Fruit fly (Drosophila melanogaster): ENCODE data around the gene pip.
A peak's percentile ranks its signal among the peaks of the same experiment; 100 is the strongest.

The pip gene

dm6 chr3L:19263480-19264140 lies 73.8 kb downstream of the pip start, which contains the start of the genes CG42374 and Mettl5 (continued):
- TF ChIP-seq CG15514 (GFP tag; optimal IDR thresholded peaks at IDR 0.05) (peak; percentile 30), pb (GFP tag; optimal IDR thresholded peaks at IDR 0.05) (no peak), grn (GFP tag; optimal IDR thresholded peaks at IDR 0.05) (peak; percentile 59), bsh (GFP tag; optimal IDR thresholded peaks at IDR 0.05) (peak in 1 of 2 experiments; percentile 62), CG16813 (GFP tag; IDR thresholded peaks at IDR 0.05; ENCODE audit: partially characterized antibody) (no peak), az2 (GFP tag; optimal IDR thresholded peaks at IDR 0.05) (peak; percentile 44), MESR4 (GFP tag; optimal IDR thresholded peaks at IDR 0.05) (peak; percentile 25), CG5245 (GFP tag; optimal IDR thresholded peaks at IDR 0.05) (no peak), NFAT (GFP tag; IDR thresholded peaks at IDR 0.05) (no peak), CG11696 (GFP tag; IDR thresholded peaks at IDR 0.05) (peak; percentile 98), Hr78 (GFP tag; optimal IDR thresholded peaks at IDR 0.05) (no peak), CG14014 (GFP tag; IDR thresholded peaks at IDR 0.05) (0 out of 2 replicates have a peak, but pooled peaks have one; percentile 32), CG6254 (GFP tag; optimal IDR thresholded peaks at IDR 0.05) (peak; percentile 31), fd3F (GFP tag; optimal IDR thresholded peaks at IDR 0.05) (no peak), D19A (tag; optimal IDR thresholded peaks at IDR 0.05) (peak; percentile 32), sima (GFP tag; optimal IDR thresholded peaks at IDR 0.05) (no peak), ranshi (GFP tag; IDR thresholded peaks at IDR 0.05) (peak; percentile 34; the same call in 1 of the 2 replicates), CG4730 (GFP tag; IDR thresholded peaks at IDR 0.05) (no peak), trh (GFP tag; optimal IDR thresholded peaks at IDR 0.05) (no peak), Pdp1 (GFP tag; optimal IDR thresholded peaks at IDR 0.05) (peak in 1 of 2 experiments; percentile 82), CG9932 (GFP tag; IDR thresholded peaks at IDR 0.05) (0 out of 2 replicates have a peak, but pooled peaks have one; percentile 18), crc (GFP tag; optimal IDR thresholded peaks at IDR 0.05) (no peak), fd96Cb (tag; optimal IDR thresholded peaks at IDR 0.05) (peak; percentile 44), hb (GFP tag; IDR thresholded peaks at IDR 0.05; ENCODE audit: partially characterized antibody) (no peak), org-1 (GFP tag; optimal IDR thresholded peaks at IDR 0.05) (no peak), Aef1 (GFP tag; IDR thresholded peaks at IDR 0.05) (peak; percentile 46; the same call in 2 of the 3 replicates), Six4 (GFP tag; optimal IDR thresholded peaks at IDR 0.05) (no peak), grau (tag; optimal IDR thresholded peaks at IDR 0.05) (peak; percentile 51), CG6689 (GFP tag; IDR thresholded peaks at IDR 0.05) (peak; percentile 62; the same call in 1 of the 2 replicates), sim (GFP tag; IDR thresholded peaks at IDR 0.05) (no peak), ssp (GFP tag; IDR thresholded peaks at IDR 0.05) (no peak), Dad (GFP tag; optimal IDR thresholded peaks at IDR 0.05) (no peak), Trl (optimal IDR thresholded peaks at IDR 0.05) (no peak), Trl (GFP tag; optimal IDR thresholded peaks at IDR 0.05) (no peak), D19B (GFP tag; optimal IDR thresholded peaks at IDR 0.05) (no peak)

DNA sequence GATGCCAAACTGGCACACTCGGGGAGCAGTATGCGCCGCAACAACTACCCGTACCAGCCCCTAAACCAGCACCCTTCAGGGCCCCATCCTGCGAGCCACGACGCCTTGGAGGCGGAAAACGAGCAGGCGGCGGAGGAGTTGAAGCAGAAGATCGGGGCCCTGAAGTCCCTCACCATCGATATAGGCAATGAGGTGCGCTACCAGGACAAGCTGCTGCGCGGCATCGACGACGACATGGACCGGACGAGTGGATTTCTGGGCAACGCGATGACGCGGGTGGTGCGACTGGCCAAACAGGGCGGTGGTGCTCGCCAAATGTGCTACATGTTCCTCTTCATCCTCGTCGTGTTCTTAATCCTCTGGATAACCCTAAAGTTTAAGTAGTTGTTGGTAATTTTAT lies 75.7 kb downstream of the pip start:
- TF ChIP-seq CG32767 (GFP tag; IDR thresholded peaks at IDR 0.05) (no peak), sens (GFP tag) (peak; percentile 75), CG7963 (GFP tag; IDR thresholded peaks at IDR 0.05; ENCODE audit: partially characterized antibody) (0 out of 3 replicates have a peak, but pooled peaks have one; percentile 54), CG14014 (GFP tag; IDR thresholded peaks at IDR 0.05) (no peak), CG13123 (GFP tag; optimal IDR thresholded peaks at IDR 0.05) (no peak), Med (GFP tag) (peak; percentile 21)
